Worm (Caenorhabditis elegans): ENCODE results near the gene srh-248.
"Not testable (repeated sequence)": the region's sequence is repeated elsewhere in the genome, so short reads cannot be mapped to it uniquely, and the experiment has no call there.

srh-248 gene

ce11 chrV:2955342-2955741 is at the start of gene srh-248:
TSS of gene srh-248 (minus strand) at chrV:2955442.
- not testable (repeated sequence) for TF ChIP-seq aptf-2 (GFP tag; conservative IDR thresholded peaks at IDR 0.05); B0336.3 (GFP tag; IDR thresholded peaks at IDR 0.05); sptf-2 (GFP tag; optimal IDR thresholded peaks at IDR 0.05)

- no peak for TF ChIP-seq Y67H2A.10 (GFP tag; conservative IDR thresholded peaks at IDR 0.05)
Measured at ce11 chrV:2999736-3000135, 44.5 kb upstream of the srh-248 start, which contains the start of gene srw-119. TSS of gene srw-119 (minus strand) at chrV:2999836.

- TF ChIP-seq F22D6.2 (tag; optimal IDR thresholded peaks at IDR 0.05) (no peak), ceh-79 (tag; optimal IDR thresholded peaks at IDR 0.05) (no peak), ztf-26 (tag; optimal IDR thresholded peaks at IDR 0.05) (no peak), nfya-1 (tag; optimal IDR thresholded peaks at IDR 0.05; ENCODE audit: borderline replicate concordance, insufficient read depth) (no peak), zfh-2 (GFP tag; conservative IDR thresholded peaks at IDR 0.05) (no peak), hmg-1.2 (GFP tag; IDR thresholded peaks at IDR 0.05) (no peak), ccch-3 (GFP tag; optimal IDR thresholded peaks at IDR 0.05) (no peak)
Measured at ce11 chrV:2996105-2996504, 40.9 kb upstream of the srh-248 start, which contains the start of gene srw-120. TSS of gene srw-120 (minus strand) at chrV:2996205.

ce11 chrV:2993816-2994215 is 38.6 kb upstream of the srh-248 start, which contains the start of gene srw-115:
TSS of gene srw-115 (minus strand) at chrV:2993916.
- TF ChIP-seq repo-1 (tag; optimal IDR thresholded peaks at IDR 0.05) (no peak), tlf-1 (GFP tag; optimal IDR thresholded peaks at IDR 0.05) (no peak), K12H6.12 (tag; optimal IDR thresholded peaks at IDR 0.05) (no peak), mxl-1 (tag; optimal IDR thresholded peaks at IDR 0.05) (no peak), lin-26 (GFP tag; IDR thresholded peaks at IDR 0.05) (no peak), sdz-38 (tag; optimal IDR thresholded peaks at IDR 0.05) (no peak), bed-2 (GFP tag; IDR thresholded peaks at IDR 0.05) (no peak), B0261.1 (tag; optimal IDR thresholded peaks at IDR 0.05) (no peak), ama-1 (optimal IDR thresholded peaks at IDR 0.05) (no peak), ama-1 (GFP tag; optimal IDR thresholded peaks at IDR 0.05) (no peak), ztf-25 (GFP tag; IDR thresholded peaks at IDR 0.05) (no peak), zim-3 (tag; optimal IDR thresholded peaks at IDR 0.05) (no peak), ceh-27 (GFP tag; optimal IDR thresholded peaks at IDR 0.05) (no peak), snpc-4 (GFP tag; optimal IDR thresholded peaks at IDR 0.05) (no peak), snpc-4 (tag; optimal IDR thresholded peaks at IDR 0.05) (no peak), Y79H2A.3 (GFP tag; conservative IDR thresholded peaks at IDR 0.05) (no peak), egl-44 (GFP tag; IDR thresholded peaks at IDR 0.05) (no peak)

ce11 chrV:2992060-2992459 is 36.8 kb upstream of the srh-248 start:
- TF ChIP-seq K12H6.12 (tag; optimal IDR thresholded peaks at IDR 0.05) (no peak), ztf-28 (GFP tag; IDR thresholded peaks at IDR 0.05) (no peak), nfyb-1 (GFP tag; IDR thresholded peaks at IDR 0.05) (no peak), hrde-1 (tag; optimal IDR thresholded peaks at IDR 0.05; ENCODE audit: borderline replicate concordance) (no peak), let-526 (GFP tag; IDR thresholded peaks at IDR 0.05) (no peak), nhr-120 (GFP tag; IDR thresholded peaks at IDR 0.05) (no peak), F10E7.11 (tag; optimal IDR thresholded peaks at IDR 0.05) (no peak), ekl-4 (GFP tag; IDR thresholded peaks at IDR 0.05) (no peak), B0261.1 (tag; optimal IDR thresholded peaks at IDR 0.05) (no peak), egl-18 (GFP tag; IDR thresholded peaks at IDR 0.05) (no peak), nhr-179 (tag; optimal IDR thresholded peaks at IDR 0.05) (no peak), hlh-26 (GFP tag; conservative IDR thresholded peaks at IDR 0.05) (no peak), repo-1 (tag; optimal IDR thresholded peaks at IDR 0.05) (no peak), madf-6 (GFP tag; IDR thresholded peaks at IDR 0.05) (no peak)
